Fruit fly (Drosophila melanogaster) whole organism, embryonic: ENCODE measurements around the gene Bcat.

Source experiments
- BtbVII ChIP-seq: fragments of 200-800 bp; sonication (Bioruptor generic); optimal IDR thresholded peaks from 3 replicates; lab custom pipeline; 2017; ENCODE audit warnings: missing biosample characterization, mild to moderate bottlenecking, missing genetic modification characterization
- CG11085 ChIP-seq: fragments of 200-800 bp; sonication (Bioruptor generic); IDR thresholded peaks from 2 replicates; pipeline ENCODE4 v1.3.6; 2022; ENCODE audit warnings: missing biosample characterization, missing genetic modification characterization
- CG11456 ChIP-seq: fragments of 200-800 bp; sonication (Bioruptor generic); IDR thresholded peaks from 3 replicates; pipeline ENCODE4 v1.3.6; 2022; ENCODE audit warnings: missing biosample characterization, missing genetic modification characterization
- CG13287 ChIP-seq: fragments of 200-800 bp; sonication (Bioruptor generic); IDR thresholded peaks from 2 replicates; pipeline ENCODE4 v1.3.6; 2022; ENCODE audit warnings: missing biosample characterization, missing genetic modification characterization; ENCODE audit not compliant: partially characterized antibody
- CG13894 ChIP-seq: fragments of 200-800 bp; sonication (Bioruptor generic); optimal IDR thresholded peaks from 3 replicates; lab custom pipeline; 2018; ENCODE audit warnings: missing biosample characterization, mild to moderate bottlenecking, missing genetic modification characterization, moderate library complexity
- CG14441 ChIP-seq: fragments of 200-800 bp; sonication (Bioruptor generic); IDR thresholded peaks from 2 replicates; pipeline ENCODE4 v1.3.6; 2022; ENCODE audit warnings: missing biosample characterization, missing genetic modification characterization
- CG14710 ChIP-seq: fragments of 200-800 bp; sonication (Bioruptor generic); optimal IDR thresholded peaks from 3 replicates; lab custom pipeline; 2019; ENCODE audit warnings: missing biosample characterization, mild to moderate bottlenecking, missing genetic modification characterization, moderate library complexity
- CG15479 ChIP-seq: fragments of 200-800 bp; sonication (Bioruptor generic); optimal IDR thresholded peaks from 3 replicates; lab custom pipeline; 2019; ENCODE audit warnings: missing biosample characterization, mild to moderate bottlenecking, missing genetic modification characterization, moderate library complexity
- CG18619 ChIP-seq: fragments of 200-800 bp; sonication (Bioruptor generic); optimal IDR thresholded peaks from 3 replicates; lab custom pipeline; 2017; ENCODE audit warnings: missing biosample characterization, mild to moderate bottlenecking, missing genetic modification characterization
- CG31365 ChIP-seq: fragments of 200-800 bp; sonication (Bioruptor generic); optimal IDR thresholded peaks from 2 replicates; lab custom pipeline; 2018; ENCODE audit warnings: missing biosample characterization, mild to moderate bottlenecking, missing genetic modification characterization
- CG32532 ChIP-seq: fragments of 200-800 bp; sonication (Bioruptor generic); IDR thresholded peaks from 2 replicates; pipeline ENCODE4 v1.3.6; 2022; ENCODE audit warnings: missing biosample characterization, missing genetic modification characterization
- CG34376 ChIP-seq: fragments of 200-800 bp; sonication (Bioruptor generic); optimal IDR thresholded peaks from 2 replicates; lab custom pipeline; 2018; ENCODE audit warnings: missing biosample characterization, mild to moderate bottlenecking, missing genetic modification characterization
- CG42726 ChIP-seq: fragments of 200-800 bp; sonication (Bioruptor generic); IDR thresholded peaks from 2 replicates; pipeline ENCODE4 v1.3.6; 2022; ENCODE audit warnings: missing biosample characterization, missing genetic modification characterization; ENCODE audit not compliant: partially characterized antibody
- CG43689 ChIP-seq: fragments of 200-800 bp; sonication (Bioruptor generic); IDR thresholded peaks from 2 replicates; pipeline ENCODE4 v1.3.6; 2022; ENCODE audit warnings: missing biosample characterization, missing genetic modification characterization
- CG4424 ChIP-seq: fragments of 200-800 bp; sonication (Bioruptor generic); optimal IDR thresholded peaks from 3 replicates; lab custom pipeline; 2016; ENCODE audit warnings: missing biosample characterization, missing genetic modification characterization
- CG7745 ChIP-seq: fragments of 200-800 bp; sonication (Bioruptor generic); optimal IDR thresholded peaks from 2 replicates; lab custom pipeline; 2018; ENCODE audit warnings: missing biosample characterization, mild to moderate bottlenecking, missing genetic modification characterization, moderate library complexity
- CG8281 ChIP-seq: fragments of 200-800 bp; sonication (Bioruptor generic); optimal IDR thresholded peaks from 2 replicates; lab custom pipeline; 2018; ENCODE audit warnings: missing biosample characterization, mild to moderate bottlenecking, missing genetic modification characterization, moderate library complexity
- CG9609 ChIP-seq: fragments of 200-800 bp; sonication (Bioruptor generic); optimal IDR thresholded peaks from 3 replicates; lab custom pipeline; 2016; ENCODE audit warnings: missing biosample characterization, missing genetic modification characterization
- CG9727 ChIP-seq: fragments of 200-800 bp; sonication (Bioruptor generic); optimal IDR thresholded peaks from 3 replicates; lab custom pipeline; 2017; ENCODE audit warnings: missing biosample characterization, mild to moderate bottlenecking, missing genetic modification characterization
- Deaf1 ChIP-seq: fragments of 200-800 bp; optimal IDR thresholded peaks from 3 replicates; lab custom pipeline; 2019; ENCODE audit warnings: missing biosample characterization, mild to moderate bottlenecking, missing genetic modification characterization, moderate library complexity
- H15 ChIP-seq: fragments of 200-800 bp; sonication (Bioruptor generic); IDR thresholded peaks from 3 replicates; pipeline ENCODE4 v1.3.6; 2022; ENCODE audit warnings: missing biosample characterization, missing genetic modification characterization
- H2.0 ChIP-seq: fragments of 200-800 bp; sonication (Bioruptor generic); IDR thresholded peaks from 2 replicates; pipeline ENCODE4 v1.3.6; 2022; ENCODE audit warnings: missing biosample characterization, missing genetic modification characterization
- HLH4C ChIP-seq: fragments of 200-800 bp; sonication (Bioruptor generic); IDR thresholded peaks from 3 replicates; pipeline ENCODE4 v1.3.6; 2022; ENCODE audit warnings: missing biosample characterization, missing genetic modification characterization; ENCODE audit not compliant: partially characterized antibody
- Jarid2 ChIP-seq: fragments of 200-800 bp; sonication (Bioruptor generic); optimal IDR thresholded peaks from 3 replicates; lab custom pipeline; 2017; ENCODE audit warnings: mild to moderate bottlenecking, missing biosample characterization, missing genetic modification reagents, missing genetic modification characterization
- Nf-YA ChIP-seq: fragments of 200-800 bp; sonication (Bioruptor generic); IDR thresholded peaks from 2 replicates; pipeline ENCODE4 v1.3.6; 2022; ENCODE audit warnings: missing biosample characterization, missing genetic modification characterization
- Sox102F ChIP-seq: fragments of 200-800 bp; sonication (Bioruptor generic); optimal IDR thresholded peaks from 2 replicates; lab custom pipeline; 2018; ENCODE audit warnings: missing biosample characterization, mild to moderate bottlenecking, missing genetic modification characterization, moderate library complexity
- Sry-β ChIP-seq: fragments of 200-800 bp; sonication (Bioruptor generic); optimal IDR thresholded peaks from 2 replicates; lab custom pipeline; 2018; ENCODE audit warnings: missing biosample characterization, mild to moderate bottlenecking, missing genetic modification characterization, moderate library complexity
- ato ChIP-seq: fragments of 200-800 bp; sonication (Bioruptor generic); IDR thresholded peaks from 2 replicates; pipeline ENCODE4 v1.3.6; 2022; ENCODE audit warnings: missing biosample characterization, missing genetic modification characterization; ENCODE audit not compliant: partially characterized antibody
- cato ChIP-seq: fragments of 200-800 bp; sonication (Bioruptor generic); optimal IDR thresholded peaks from 2 replicates; lab custom pipeline; 2016; ENCODE audit warnings: missing biosample characterization, missing genetic modification characterization, borderline replicate concordance
- caup ChIP-seq: fragments of 200-800 bp; sonication (Bioruptor generic); optimal IDR thresholded peaks from 3 replicates; lab custom pipeline; 2017; ENCODE audit warnings: missing biosample characterization, mild to moderate bottlenecking, missing genetic modification characterization, moderate library complexity; ENCODE audit not compliant: severe bottlenecking
- dmrt99B ChIP-seq: fragments of 200-800 bp; sonication (Bioruptor generic); optimal IDR thresholded peaks from 2 replicates; lab custom pipeline; 2018; ENCODE audit warnings: missing biosample characterization, mild to moderate bottlenecking, missing genetic modification characterization, moderate library complexity
- esg ChIP-seq: fragments of 200-800 bp; sonication (Bioruptor generic); conservative IDR thresholded peaks from 2 replicates; pipeline ENCODE4 v1.3.6; 2022; ENCODE audit warnings: missing biosample characterization, missing genetic modification characterization
- gt ChIP-seq: fragments of 200-800 bp; sonication (Bioruptor generic); IDR thresholded peaks from 2 replicates; pipeline ENCODE4 v1.3.6; 2022; ENCODE audit warnings: missing biosample characterization, missing genetic modification characterization
- h ChIP-seq: fragments of >200 bp; optimal IDR thresholded peaks from 2 replicates; lab custom pipeline; 2017
- insv ChIP-seq, 2 experiments: fragments of 200-800 bp; sonication (Bioruptor generic); optimal IDR thresholded peaks; 3 replicates each; lab custom pipeline; 2016 to 2018; ENCODE audit warnings: missing biosample characterization in 2 of 2, missing genetic modification characterization in 2 of 2
- kni ChIP-seq: fragments of 200-800 bp; sonication (Bioruptor generic); optimal IDR thresholded peaks from 3 replicates; lab custom pipeline; 2017; ENCODE audit warnings: mild to moderate bottlenecking, missing biosample characterization, missing genetic modification reagents, missing genetic modification characterization
- mam ChIP-seq: fragments of 200-800 bp; sonication (Bioruptor generic); optimal IDR thresholded peaks from 3 replicates; lab custom pipeline; 2016; ENCODE audit warnings: missing biosample characterization, missing genetic modification characterization
- peb ChIP-seq: fragments of 200-800 bp; sonication (Bioruptor generic); IDR thresholded peaks from 2 replicates; pipeline ENCODE4 v1.3.6; 2022; ENCODE audit warnings: missing biosample characterization, missing genetic modification characterization
- phol ChIP-seq: fragments of 200-800 bp; sonication (Bioruptor generic); optimal IDR thresholded peaks from 3 replicates; lab custom pipeline; 2018; ENCODE audit warnings: missing biosample characterization, mild to moderate bottlenecking, missing genetic modification characterization, moderate library complexity
- ranshi ChIP-seq: fragments of 200-800 bp; sonication (Bioruptor generic); IDR thresholded peaks from 2 replicates; pipeline ENCODE4 v1.3.6; 2022; ENCODE audit warnings: missing biosample characterization, missing genetic modification characterization
- repo ChIP-seq: fragments of 200-800 bp; sonication (Bioruptor generic); optimal IDR thresholded peaks from 2 replicates; lab custom pipeline; 2016; ENCODE audit warnings: missing biosample characterization, missing genetic modification characterization
- row ChIP-seq: fragments of 200-800 bp; sonication (Bioruptor generic); IDR thresholded peaks from 3 replicates; pipeline ENCODE4 v1.3.6; 2022; ENCODE audit warnings: missing biosample characterization, missing genetic modification characterization
- twi ChIP-seq: fragments of 200-800 bp; optimal IDR thresholded peaks from 2 replicates; lab custom pipeline; 2019; ENCODE audit warnings: missing biosample characterization, mild to moderate bottlenecking, missing genetic modification characterization, moderate library complexity
- z ChIP-seq: fragments of 200-800 bp; sonication (Bioruptor generic); IDR thresholded peaks from 3 replicates; pipeline ENCODE4 v1.3.6; 2022; ENCODE audit warnings: missing biosample characterization, missing genetic modification characterization
- zen2 ChIP-seq: fragments of 200-800 bp; sonication (Bioruptor generic); IDR thresholded peaks from 3 replicates; pipeline ENCODE4 v1.3.6; 2022; ENCODE audit warnings: missing biosample characterization, missing genetic modification characterization; ENCODE audit not compliant: partially characterized antibody

The Bcat gene

DNA sequence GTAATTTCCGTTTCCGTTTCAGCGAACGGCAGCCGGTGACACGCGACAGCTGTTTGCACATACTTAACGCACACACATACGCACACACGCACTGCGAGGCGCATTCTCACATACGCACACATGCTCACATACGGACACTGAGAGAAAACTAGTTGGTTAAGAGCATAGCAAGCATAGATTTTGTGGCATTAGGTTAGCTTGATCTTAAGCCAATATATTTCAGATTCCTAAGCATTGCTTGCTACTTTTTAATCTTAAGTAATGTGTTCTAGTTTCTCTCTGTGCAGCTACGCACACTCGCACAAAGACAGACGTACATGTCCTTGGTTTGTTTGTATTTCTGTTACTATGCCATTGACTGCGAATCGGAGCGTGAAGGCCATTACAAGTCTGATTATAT is 37.4 kb downstream of the Bcat start (continued):
- TF ChIP-seq gt (GFP tag; lab: Robert Waterston, UW) (no peak), BtbVII (GFP tag; lab: Kevin White, UChicago) (no peak), dmrt99B (tag; lab: Kevin White, UChicago) (peak; percentile 43), Jarid2 (GFP tag; lab: Kevin White, UChicago) (no peak), ranshi (GFP tag; lab: Robert Waterston, UW) (no peak), h (no peak), caup (peak; percentile 1), ato (no peak), CG34376 (GFP tag; lab: Kevin White, UChicago) (no peak), CG14710 (tag; lab: Kevin White, UChicago) (no peak), repo (no peak), peb (GFP tag; lab: Robert Waterston, UW) (no peak), esg (GFP tag; lab: Robert Waterston, UW) (peak; percentile 29; the same call in 1 of the 2 replicates), CG32532 (GFP tag; lab: Robert Waterston, UW) (0 out of 2 replicates have a peak, but pooled peaks have one; percentile 13), zen2 (GFP tag; lab: Robert Waterston, UW) (no peak), CG43689 (GFP tag; lab: Robert Waterston, UW) (no peak), CG11456 (peak; percentile 65; the same call in 1 of the 3 replicates), Nf-YA (GFP tag; lab: Robert Waterston, UW) (no peak), H15 (GFP tag; lab: Robert Waterston, UW) (peak; percentile 27; the same call in 1 of the 3 replicates), CG9609 (GFP tag; lab: Kevin White, UChicago) (no peak), CG9727 (GFP tag; lab: Kevin White, UChicago) (peak; percentile 15), CG8281 (no peak), Sox102F (peak; percentile 26), twi (no peak), cato (no peak), phol (no peak), CG15479 (no peak), CG42726 (no peak), insv (GFP tag; optimal IDR thresholded peaks at IDR 0.05; lab: Kevin White, UChicago) (no peak), mam (peak; percentile 3), CG7745 (tag; lab: Kevin White, UChicago) (no peak), kni (GFP tag; lab: Kevin White, UChicago) (no peak), CG13287 (GFP tag; lab: Robert Waterston, UW) (no peak), H2.0 (no peak), CG18619 (GFP tag; lab: Kevin White, UChicago) (no peak), CG13894 (tag; lab: Kevin White, UChicago) (no peak), CG4424 (GFP tag; lab: Kevin White, UChicago) (no peak), HLH4C (GFP tag; lab: Robert Waterston, UW) (no peak)

DNA sequence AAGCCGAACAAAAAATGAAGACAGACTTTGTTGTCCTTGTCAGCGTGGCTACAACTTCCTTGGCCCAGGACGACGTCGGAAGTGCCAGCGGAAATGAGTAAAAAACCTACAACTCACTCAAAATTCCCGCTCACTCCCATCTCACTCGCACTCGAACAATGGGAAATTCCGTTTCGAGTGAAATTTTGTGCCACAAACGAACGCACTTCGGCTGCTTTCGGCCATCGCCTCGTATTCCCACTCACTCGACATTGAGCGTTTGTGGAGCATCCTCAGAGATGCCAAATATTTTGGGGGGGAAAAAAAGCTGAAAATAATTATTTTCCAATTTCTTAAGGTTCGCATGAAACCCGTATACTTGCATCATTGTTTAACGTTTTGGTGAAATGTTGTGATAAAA is 48.0 kb downstream of the Bcat start:
- peak; percentile 50 for TF ChIP-seq Sry-β (GFP tag; lab: Kevin White, UChicago)
- TF ChIP-seq row (GFP tag; lab: Robert Waterston, UW): 0 out of 3 replicates have a peak, but pooled peaks have one; percentile 22
- no peak for TF ChIP-seq CG31365 (tag; lab: Kevin White, UChicago)
- peak; percentile 84 for TF ChIP-seq Deaf1 (tag; lab: Kevin White, UChicago)
- no peak for TF ChIP-seq CG14441
- peak; percentile 97 for TF ChIP-seq z (GFP tag; lab: Robert Waterston, UW)
- TF ChIP-seq CG11085 (GFP tag; lab: Robert Waterston, UW): no peak
